Worm (Caenorhabditis elegans) whole organism, early embryonic: ENCODE data around the gene his-62.

ENCODE experiments used
- B0310.2 ChIP-seq: sonication (generic microtip); optimal IDR thresholded peaks from 2 replicates; lab custom pipeline; 2016; ENCODE audit warnings: mild to moderate bottlenecking, missing genetic modification characterization, missing compliant biosample characterization
- F13C5.2 ChIP-seq: sonication (generic microtip); optimal IDR thresholded peaks from 2 replicates; lab custom pipeline; 2017; ENCODE audit warnings: mild to moderate bottlenecking, missing genetic modification characterization, inconsistent platforms, missing compliant biosample characterization
- aly-1 ChIP-seq: sonication (generic microtip); optimal IDR thresholded peaks from 2 replicates; lab custom pipeline; 2016; ENCODE audit warnings: missing genetic modification characterization, missing compliant biosample characterization
- ama-1 ChIP-seq: fragments of 150-350 bp; optimal IDR thresholded peaks from 2 replicates; lab custom pipeline; 2014
- ceh-13 ChIP-seq: fragments of 200-800 bp; sonication (Bioruptor generic); optimal IDR thresholded peaks from 2 replicates; lab custom pipeline; 2018; ENCODE audit warnings: mild to moderate bottlenecking, missing genetic modification characterization, missing compliant biosample characterization
- ceh-36 ChIP-seq: sonication (generic microtip); optimal IDR thresholded peaks from 2 replicates; lab custom pipeline; 2016; ENCODE audit warnings: missing genetic modification characterization, inconsistent platforms, missing compliant biosample characterization
- ets-7 ChIP-seq: sonication (generic microtip); optimal IDR thresholded peaks from 2 replicates; lab custom pipeline; 2016; ENCODE audit warnings: missing genotype, missing genetic modification characterization, missing compliant biosample characterization
- flt-1 ChIP-seq: fragments of 200-800 bp; sonication (Bioruptor generic); IDR thresholded peaks from 2 replicates; pipeline ENCODE4 v1.3.6; 2022; ENCODE audit warnings: missing genetic modification characterization, missing compliant biosample characterization
- hmbx-1 ChIP-seq: sonication (generic microtip); optimal IDR thresholded peaks from 2 replicates; lab custom pipeline; 2016; ENCODE audit warnings: mild to moderate bottlenecking, missing genetic modification characterization, missing compliant biosample characterization
- hmg-4 ChIP-seq: fragments of 200-800 bp; sonication (Bioruptor generic); optimal IDR thresholded peaks from 2 replicates; lab custom pipeline; 2018; ENCODE audit warnings: mild to moderate bottlenecking, missing genetic modification characterization, missing compliant biosample characterization
- hnd-1 ChIP-seq: sonication (generic microtip); optimal IDR thresholded peaks from 2 replicates; lab custom pipeline; 2016; ENCODE audit warnings: missing genetic modification characterization, missing compliant biosample characterization
- pes-1 ChIP-seq: fragments of 200-800 bp; sonication (Bioruptor generic); IDR thresholded peaks from 2 replicates; pipeline ENCODE4 v1.3.6; 2022; ENCODE audit warnings: missing genetic modification reagents, missing genetic modification characterization, missing compliant biosample characterization
- scrt-1 ChIP-seq: fragments of 200-800 bp; sonication (Bioruptor generic); IDR thresholded peaks from 2 replicates; pipeline ENCODE4 v1.3.6; 2022; ENCODE audit warnings: missing genetic modification characterization, missing compliant biosample characterization
- sea-1 ChIP-seq: fragments of 200-800 bp; sonication (Bioruptor generic); conservative IDR thresholded peaks from 2 replicates; pipeline ENCODE4 v1.3.6; 2022; ENCODE audit warnings: missing genetic modification characterization, missing compliant biosample characterization
- tbx-11 ChIP-seq: fragments of 200-800 bp; sonication (Bioruptor generic); IDR thresholded peaks from 2 replicates; pipeline ENCODE4 v1.3.6; 2022; ENCODE audit warnings: missing genetic modification characterization, missing compliant biosample characterization
- tbx-37 ChIP-seq: fragments of 200-800 bp; sonication (Bioruptor generic); conservative IDR thresholded peaks from 2 replicates; pipeline ENCODE4 v1.3.6; 2022; ENCODE audit warnings: missing genetic modification reagents, missing genetic modification characterization, missing compliant biosample characterization
- tra-4 ChIP-seq: sonication (generic microtip); optimal IDR thresholded peaks from 2 replicates; lab custom pipeline; 2017; ENCODE audit warnings: missing genetic modification characterization, missing compliant biosample characterization

his-62 gene

DNA sequence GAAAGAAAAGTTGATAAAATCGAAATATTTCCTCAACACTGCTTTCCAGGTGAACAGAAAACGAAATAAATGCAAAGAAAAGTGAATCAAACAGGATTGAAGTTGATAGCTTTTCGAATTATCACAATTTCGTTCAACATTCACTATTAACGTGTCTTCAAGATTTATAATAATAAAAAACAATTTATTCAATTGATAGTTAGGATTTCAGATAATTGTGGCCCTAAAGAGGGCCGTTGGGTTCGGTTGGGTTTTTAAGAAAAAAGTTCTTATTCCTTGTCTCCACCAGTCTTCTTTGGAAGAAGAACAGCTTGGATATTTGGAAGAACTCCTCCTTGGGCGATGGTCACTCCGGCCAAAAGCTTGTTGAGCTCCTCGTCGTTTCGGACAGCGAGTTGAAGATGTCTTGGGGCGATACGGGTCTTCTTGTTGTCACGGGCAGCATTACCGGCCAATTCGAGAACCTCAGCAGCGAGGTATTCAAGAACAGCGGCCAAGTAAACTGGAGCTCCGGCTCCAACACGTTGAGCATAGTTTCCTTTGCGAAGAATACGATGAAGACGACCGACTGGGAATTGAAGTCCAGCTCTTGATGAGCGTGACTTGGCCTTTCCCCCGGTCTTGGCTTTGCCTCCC lies 662 bp upstream of the his-62 start:
- TF ChIP-seq flt-1, result peak; percentile 39; the same call in 1 of the 2 replicates
- peak; percentile 39 for TF ChIP-seq aly-1 (tag; lab: Kevin White, UChicago)
- peak; percentile 69 for TF ChIP-seq ama-1 (lab: Kevin White, UChicago)
- TF ChIP-seq tbx-11 (GFP tag; lab: Robert Waterston, UW), result peak; percentile 8; the same call in 1 of the 2 replicates
- peak; percentile 76 for TF ChIP-seq sea-1 (GFP tag; lab: Robert Waterston, UW)

ce11 chrIV:7487554-7488456 lies 1.5 kb downstream of the his-62 start, which contains the start of the genes his-60 and his-59:
his-60 (minus strand) TSS chrIV:7487992.
his-59 (plus strand) TSS chrIV:7488249.
- peak; percentile 98 for TF ChIP-seq ama-1 (lab: Kevin White, UChicago)
- peak; percentile 98 for TF ChIP-seq aly-1 (tag; lab: Kevin White, UChicago)
- TF ChIP-seq tbx-37 (GFP tag; lab: Robert Waterston, UW), result no peak
- TF ChIP-seq hmbx-1, result peak; percentile 70
- TF ChIP-seq B0310.2 (tag; lab: Kevin White, UChicago), result peak; percentile 67
- peak; percentile 77 for TF ChIP-seq ceh-36
- peak; percentile 47 for TF ChIP-seq F13C5.2 (tag; lab: Kevin White, UChicago)
- peak; percentile 76 for TF ChIP-seq tra-4 (tag; lab: Kevin White, UChicago)
- 0 out of 2 replicates have a peak, but pooled peaks have one; percentile 45 for TF ChIP-seq scrt-1 (GFP tag; lab: Robert Waterston, UW)
- TF ChIP-seq flt-1, result peak; percentile 58
- peak; percentile 45 for TF ChIP-seq ceh-13
- TF ChIP-seq tbx-11 (GFP tag; lab: Robert Waterston, UW), result no peak; the same call in 1 of the 2 replicates
- peak; percentile 56 for TF ChIP-seq hmg-4 (GFP tag; lab: Kevin White, UChicago)
- peak; percentile 84 for TF ChIP-seq pes-1 (GFP tag; lab: Robert Waterston, UW)
- no peak for TF ChIP-seq hnd-1 (tag; lab: Kevin White, UChicago)
- no peak for TF ChIP-seq ets-7 (tag; lab: Kevin White, UChicago)
- TF ChIP-seq sea-1 (GFP tag; lab: Robert Waterston, UW), result peak; percentile 79

DNA sequence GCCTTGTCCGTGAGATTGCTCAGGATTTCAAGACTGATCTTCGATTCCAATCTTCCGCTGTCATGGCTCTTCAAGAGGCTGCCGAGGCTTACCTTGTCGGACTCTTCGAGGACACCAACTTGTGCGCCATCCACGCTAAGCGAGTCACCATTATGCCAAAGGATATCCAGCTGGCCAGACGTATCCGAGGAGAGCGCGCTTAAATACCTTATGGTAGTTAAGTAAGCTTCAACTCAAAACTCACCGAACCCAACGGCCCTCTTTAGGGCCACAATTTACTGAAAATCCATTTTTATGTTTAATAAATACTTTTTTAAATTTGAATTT lies 2.1 kb downstream of the his-62 start:
- TF ChIP-seq tra-4 (tag; lab: Kevin White, UChicago), result no peak
- TF ChIP-seq pes-1 (GFP tag; lab: Robert Waterston, UW), result peak; percentile 56; the same call in 1 of the 2 replicates
- TF ChIP-seq aly-1 (tag; lab: Kevin White, UChicago), result peak; percentile 99
- peak; percentile 93 for TF ChIP-seq ama-1 (lab: Kevin White, UChicago)
- peak; percentile 23; the same call in 1 of the 2 replicates for TF ChIP-seq tbx-11 (GFP tag; lab: Robert Waterston, UW)

- TF ChIP-seq hnd-1 (tag; lab: Kevin White, UChicago) (no peak), ceh-13 (no peak)
Measured at ce11 chrIV:7491464-7491863, 5.1 kb downstream of the his-62 start, which contains the start of gene F55G1.1. F55G1.1 (plus strand) TSS chrIV:7491764.

- TF ChIP-seq B0310.2 (tag; lab: Kevin White, UChicago) (no peak), tra-4 (tag; lab: Kevin White, UChicago) (no peak), hmbx-1 (no peak), flt-1 (no peak), pes-1 (GFP tag; lab: Robert Waterston, UW) (no peak), ets-7 (tag; lab: Kevin White, UChicago) (no peak), tbx-11 (GFP tag; lab: Robert Waterston, UW) (no peak), ama-1 (lab: Kevin White, UChicago) (no peak), scrt-1 (GFP tag; lab: Robert Waterston, UW) (no peak), sea-1 (GFP tag; lab: Robert Waterston, UW) (no peak), ceh-36 (no peak), aly-1 (tag; lab: Kevin White, UChicago) (no peak), ceh-13 (no peak), tbx-37 (GFP tag; lab: Robert Waterston, UW) (no peak), hmg-4 (GFP tag; lab: Kevin White, UChicago) (no peak), F13C5.2 (tag; lab: Kevin White, UChicago) (no peak)
Measured at ce11 chrIV:7497205-7497604, 10.9 kb downstream of the his-62 start.

- TF ChIP-seq hnd-1 (tag; lab: Kevin White, UChicago), result no peak
- TF ChIP-seq scrt-1 (GFP tag; lab: Robert Waterston, UW), result no peak
- TF ChIP-seq B0310.2 (tag; lab: Kevin White, UChicago), result no peak
- TF ChIP-seq sea-1 (GFP tag; lab: Robert Waterston, UW), result no peak
- TF ChIP-seq F13C5.2 (tag; lab: Kevin White, UChicago), result no peak
- no peak for TF ChIP-seq flt-1
- TF ChIP-seq pes-1 (GFP tag; lab: Robert Waterston, UW), result no peak
- TF ChIP-seq hmbx-1, result no peak
- no peak for TF ChIP-seq tra-4 (tag; lab: Kevin White, UChicago)
- TF ChIP-seq tbx-11 (GFP tag; lab: Robert Waterston, UW), result no peak
- no peak for TF ChIP-seq tbx-37 (GFP tag; lab: Robert Waterston, UW)
- TF ChIP-seq ceh-13, result no peak
- TF ChIP-seq ets-7 (tag; lab: Kevin White, UChicago), result no peak
Measured at ce11 chrIV:7497750-7498149, 11.4 kb downstream of the his-62 start, which contains the start of gene egas-4. egas-4 (minus strand) TSS chrIV:7497850.

- TF ChIP-seq ets-7 (tag; lab: Kevin White, UChicago), result no peak
- no peak for TF ChIP-seq flt-1
- no peak for TF ChIP-seq tbx-37 (GFP tag; lab: Robert Waterston, UW)
- TF ChIP-seq hnd-1 (tag; lab: Kevin White, UChicago), result no peak
- no peak for TF ChIP-seq B0310.2 (tag; lab: Kevin White, UChicago)
- no peak for TF ChIP-seq hmbx-1
- TF ChIP-seq tra-4 (tag; lab: Kevin White, UChicago), result no peak
- TF ChIP-seq hmg-4 (GFP tag; lab: Kevin White, UChicago), result no peak
- no peak for TF ChIP-seq ceh-36
- TF ChIP-seq aly-1 (tag; lab: Kevin White, UChicago), result no peak
- TF ChIP-seq ama-1 (lab: Kevin White, UChicago), result no peak
Measured at ce11 chrIV:7499302-7499701, 13.0 kb downstream of the his-62 start.
